Worm (Caenorhabditis elegans): ENCODE data around the gene fbxb-10.

DNA sequence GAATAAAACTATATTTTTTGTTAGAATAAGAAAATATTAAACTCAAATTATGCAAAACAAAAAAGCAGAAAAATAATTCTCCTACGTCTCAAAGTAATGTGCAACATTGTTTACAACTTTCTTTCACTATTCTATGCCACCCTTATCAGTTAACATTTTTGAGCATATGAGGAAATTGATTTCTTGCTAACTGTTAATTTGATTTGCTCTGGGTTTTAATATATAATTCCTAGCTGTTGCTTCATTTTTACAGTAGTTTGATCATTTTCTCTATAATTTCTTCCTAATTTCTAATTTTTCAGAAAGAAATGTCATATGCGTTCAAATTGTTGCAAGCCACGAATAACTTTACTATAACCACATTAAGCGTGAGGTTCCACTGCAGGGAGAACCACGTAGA, 18.0 kb upstream of the fbxb-10 start, which contains the start of gene T08E11.1:
- TF ChIP-seq hpl-2 (GFP tag; optimal IDR thresholded peaks at IDR 0.05) (no peak), ama-1 (optimal IDR thresholded peaks at IDR 0.05) (no peak), grh-1 (GFP tag; IDR thresholded peaks at IDR 0.05) (no peak), nhr-11 (tag; optimal IDR thresholded peaks at IDR 0.05) (no peak), elt-3 (tag; optimal IDR thresholded peaks at IDR 0.05) (no peak), blmp-1 (tag; optimal IDR thresholded peaks at IDR 0.05) (no peak), ztf-11 (tag; optimal IDR thresholded peaks at IDR 0.05) (no peak), fos-1 (tag; optimal IDR thresholded peaks at IDR 0.05) (no peak), nhr-76 (tag; optimal IDR thresholded peaks at IDR 0.05) (no peak), nhr-77 (tag; optimal IDR thresholded peaks at IDR 0.05) (no peak), tbx-2 (tag; optimal IDR thresholded peaks at IDR 0.05) (no peak), zag-1 (tag; optimal IDR thresholded peaks at IDR 0.05) (no peak), C16A3.4 (tag; optimal IDR thresholded peaks at IDR 0.05) (no peak), lin-15B (tag; optimal IDR thresholded peaks at IDR 0.05) (no peak)

All from whole organism, L1 larva.